Fruit fly (Drosophila melanogaster): ENCODE results near the gene Cyp6d5.

Cyp6d5 gene

DNA sequence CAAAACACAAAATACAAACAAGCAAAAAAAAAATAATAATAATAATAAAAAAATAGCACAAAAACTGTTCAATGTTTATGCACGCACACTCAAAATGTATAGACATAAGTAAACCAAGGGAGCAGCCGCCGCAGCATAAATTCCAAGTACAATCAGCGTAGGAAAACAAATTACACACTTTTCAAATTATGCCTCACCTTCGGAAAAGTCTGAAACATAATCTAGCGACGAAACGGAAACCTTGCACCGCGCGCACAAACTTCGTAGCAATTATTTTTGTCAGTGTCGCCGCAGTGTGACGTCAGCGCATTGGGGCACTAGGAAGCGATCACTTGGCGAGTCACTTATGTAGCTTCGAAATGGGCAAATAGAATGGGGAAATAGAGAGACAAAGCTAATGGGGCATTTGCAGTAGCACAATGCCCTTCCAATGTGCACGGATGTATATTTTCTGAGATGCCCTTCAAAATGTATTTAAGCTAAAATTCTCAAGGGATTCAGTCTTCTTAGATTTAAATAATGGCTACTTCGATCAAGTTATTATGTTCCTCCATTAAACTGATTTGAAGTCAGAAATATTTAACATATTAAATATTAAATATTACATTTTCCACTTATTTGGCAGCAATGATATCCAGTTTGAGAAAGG lies 12.1 kb upstream of the Cyp6d5 start (continued):
- TF ChIP-seq Chrac-16 (GFP tag; optimal IDR thresholded peaks at IDR 0.05) (no peak), emc (GFP tag; optimal IDR thresholded peaks at IDR 0.05) (no peak), klu (GFP tag; IDR thresholded peaks at IDR 0.05) (no peak), CG3065 (GFP tag; optimal IDR thresholded peaks at IDR 0.05) (peak; percentile 16), Rfx (GFP tag; IDR thresholded peaks at IDR 0.05) (peak; percentile 70), insv (GFP tag; optimal IDR thresholded peaks at IDR 0.05) (no peak), seq (GFP tag; IDR thresholded peaks at IDR 0.05) (no peak; the same call in 1 of the 2 replicates), CG10366 (GFP tag; IDR thresholded peaks at IDR 0.05) (peak; percentile 67), CG10147 (GFP tag; optimal IDR thresholded peaks at IDR 0.05) (no peak), CG12236 (GFP tag; optimal IDR thresholded peaks at IDR 0.05) (no peak), amos (GFP tag; IDR thresholded peaks at IDR 0.05; ENCODE audit: partially characterized antibody) (no peak), CG17612 (GFP tag; IDR thresholded peaks at IDR 0.05) (0 out of 2 replicates have a peak, but pooled peaks have one; percentile 14), twi (tag; optimal IDR thresholded peaks at IDR 0.05) (no peak), CG16863 (GFP tag; optimal IDR thresholded peaks at IDR 0.05) (peak; percentile 64), sc (optimal IDR thresholded peaks at IDR 0.05) (no peak), sc (GFP tag; optimal IDR thresholded peaks at IDR 0.05) (no peak), CG17328 (GFP tag; IDR thresholded peaks at IDR 0.05) (peak; percentile 58), CG8388 (GFP tag; optimal IDR thresholded peaks at IDR 0.05) (no peak), D19B (GFP tag; optimal IDR thresholded peaks at IDR 0.05) (no peak), Sox102F (GFP tag; optimal IDR thresholded peaks at IDR 0.05) (peak; percentile 67), CG18599 (GFP tag; optimal IDR thresholded peaks at IDR 0.05) (peak; percentile 66), danr (GFP tag; IDR thresholded peaks at IDR 0.05) (peak; percentile 45), Atf-2 (GFP tag; optimal IDR thresholded peaks at IDR 0.05) (peak; percentile 27), cad (GFP tag; optimal IDR thresholded peaks at IDR 0.05) (no peak), Lpt (GFP tag; optimal IDR thresholded peaks at IDR 0.05) (no peak), CG12155 (GFP tag; optimal IDR thresholded peaks at IDR 0.05) (peak; percentile 37), CG1603 (tag; optimal IDR thresholded peaks at IDR 0.05) (peak; percentile 74), CG1647 (GFP tag; optimal IDR thresholded peaks at IDR 0.05) (peak; percentile 40), dimm (GFP tag; IDR thresholded peaks at IDR 0.05) (0 out of 2 replicates have a peak, but pooled peaks have one; percentile 44), CG10209 (GFP tag; optimal IDR thresholded peaks at IDR 0.05) (peak; percentile 37), ewg (GFP tag; optimal IDR thresholded peaks at IDR 0.05) (peak; percentile 34), CG18011 (GFP tag; optimal IDR thresholded peaks at IDR 0.05) (peak; percentile 2), Rx (GFP tag; IDR thresholded peaks at IDR 0.05) (0 out of 2 replicates have a peak, but pooled peaks have one; percentile 37), Bgb (GFP tag; IDR thresholded peaks at IDR 0.05; ENCODE audit: partially characterized antibody) (no peak), hth (optimal IDR thresholded peaks at IDR 0.05) (no peak), gce (GFP tag; IDR thresholded peaks at IDR 0.05) (peak; percentile 33; the same call in 1 of the 3 replicates), Dll (GFP tag; IDR thresholded peaks at IDR 0.05; ENCODE audit: partially characterized antibody) (no peak), CG14667 (GFP tag; IDR thresholded peaks at IDR 0.05) (peak; percentile 19; the same call in 1 of the 2 replicates), tna (GFP tag; IDR thresholded peaks at IDR 0.05; ENCODE audit: partially characterized antibody) (no peak), lov (optimal IDR thresholded peaks at IDR 0.05) (no peak), lov (GFP tag; IDR thresholded peaks at IDR 0.05) (0 out of 3 replicates have a peak, but pooled peaks have one; percentile 44), croc (GFP tag; conservative IDR thresholded peaks at IDR 0.05) (no peak), CG30403 (GFP tag; optimal IDR thresholded peaks at IDR 0.05) (peak; percentile 65), pita (GFP tag; optimal IDR thresholded peaks at IDR 0.05) (no peak), dm (GFP tag; optimal IDR thresholded peaks at IDR 0.05) (peak; percentile 8), Asciz (GFP tag; optimal IDR thresholded peaks at IDR 0.05) (peak; percentile 68), D19A (tag; optimal IDR thresholded peaks at IDR 0.05) (peak; percentile 76), sob (GFP tag; IDR thresholded peaks at IDR 0.05) (peak; percentile 76), z (GFP tag; IDR thresholded peaks at IDR 0.05) (no peak), scrt (GFP tag; optimal IDR thresholded peaks at IDR 0.05) (peak; percentile 13), zfh2 (GFP tag; optimal IDR thresholded peaks at IDR 0.05) (peak; percentile 4)

Data from whole organism, embryonic.